Worm (Caenorhabditis elegans): ENCODE results near the gene F47B10.5.
A peak's percentile ranks its signal among the peaks of the same experiment; 100 is the strongest.

DNA sequence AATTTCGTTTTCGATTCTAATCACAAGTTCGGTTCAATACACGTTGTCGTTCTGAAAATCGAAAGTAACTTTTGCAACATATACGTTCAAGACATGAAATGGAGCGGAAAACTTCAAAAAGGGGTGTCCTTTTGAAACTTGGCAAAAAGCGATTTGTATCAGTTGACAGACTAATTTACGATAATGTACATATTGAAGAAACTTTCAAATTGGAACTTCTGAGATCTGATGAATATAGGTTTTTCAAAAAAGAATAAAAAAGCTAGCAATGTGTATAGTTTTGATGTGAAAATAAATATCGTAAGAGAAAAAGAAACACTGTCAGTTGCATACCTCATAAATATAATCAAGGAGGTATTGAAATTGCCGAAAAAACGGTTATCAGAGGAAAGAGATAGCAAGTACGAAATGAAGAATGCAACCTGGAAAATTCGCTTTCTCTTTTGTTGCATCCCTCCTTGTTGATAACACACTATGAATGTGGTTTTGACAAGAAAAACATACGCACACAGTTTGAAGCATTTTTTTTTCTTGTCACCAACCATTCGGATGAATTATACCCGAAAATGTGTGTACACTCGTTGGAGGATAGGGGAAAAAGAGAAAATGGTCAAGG, 38.7 kb upstream of the F47B10.5 start, which contains the start of gene dgn-1:
- no peak for TF ChIP-seq egl-5 (tag; optimal IDR thresholded peaks at IDR 0.05)
- TF ChIP-seq mdl-1 (tag; optimal IDR thresholded peaks at IDR 0.05) = no peak
- TF ChIP-seq jun-1 (tag; optimal IDR thresholded peaks at IDR 0.05) = no peak
- no peak for TF ChIP-seq aly-2 (tag; optimal IDR thresholded peaks at IDR 0.05)
- TF ChIP-seq R02D3.7 (tag; optimal IDR thresholded peaks at IDR 0.05) = no peak
- TF ChIP-seq nhr-237 (tag; optimal IDR thresholded peaks at IDR 0.05) = no peak
- TF ChIP-seq nhr-28 (tag; optimal IDR thresholded peaks at IDR 0.05) = no peak
- TF ChIP-seq lin-15B (tag; optimal IDR thresholded peaks at IDR 0.05) = no peak
- TF ChIP-seq pha-4 (tag; optimal IDR thresholded peaks at IDR 0.05) = peak; percentile 26
- TF ChIP-seq mml-1 (tag; optimal IDR thresholded peaks at IDR 0.05) = no peak
- TF ChIP-seq ama-1 (optimal IDR thresholded peaks at IDR 0.05) = no peak
- no peak for TF ChIP-seq fkh-10 (GFP tag; optimal IDR thresholded peaks at IDR 0.05)
- no peak for TF ChIP-seq ztf-4 (tag; optimal IDR thresholded peaks at IDR 0.05)
